Worm (Caenorhabditis elegans) whole organism, L2 larva: ENCODE results near the gene flh-1.
"Not testable (repeated sequence)": the region's sequence is repeated elsewhere in the genome, so short reads cannot be mapped to it uniquely, and the experiment has no call there.

Source experiments
- C34F6.9 ChIP-seq: fragments of 150-350 bp; optimal IDR thresholded peaks from 2 replicates; lab custom pipeline; 2014; ENCODE audit warnings: missing biosample characterization, missing genetic modification characterization
- R02D3.7 ChIP-seq: fragments of 150-350 bp; optimal IDR thresholded peaks from 2 replicates; lab custom pipeline; 2014; ENCODE audit warnings: missing biosample characterization, missing genetic modification characterization
- Y55F3AM.14 ChIP-seq: fragments of 200-800 bp; sonication (Bioruptor generic); optimal IDR thresholded peaks from 2 replicates; lab custom pipeline; 2018; ENCODE audit warnings: mild to moderate bottlenecking, missing genetic modification characterization, missing compliant biosample characterization
- ama-1 ChIP-seq: fragments of 150-350 bp; optimal IDR thresholded peaks from 2 replicates; lab custom pipeline; 2018; ENCODE audit warnings: inconsistent platforms
- blmp-1 ChIP-seq: sonication (generic microtip); optimal IDR thresholded peaks from 2 replicates; lab custom pipeline; 2017; ENCODE audit warnings: missing genetic modification characterization, mild to moderate bottlenecking, missing compliant biosample characterization, antibody characterized with exemption, moderate library complexity; ENCODE audit not compliant: insufficient read depth
- ceh-16 ChIP-seq: fragments of 150-350 bp; optimal IDR thresholded peaks from 2 replicates; lab custom pipeline; 2014; ENCODE audit warnings: missing biosample characterization, missing genetic modification characterization
- ceh-82 ChIP-seq: fragments of 150-350 bp; optimal IDR thresholded peaks from 2 replicates; lab custom pipeline; 2014; ENCODE audit warnings: missing biosample characterization, missing genetic modification characterization
- egl-27 ChIP-seq: sonication (generic microtip); optimal IDR thresholded peaks from 3 replicates; lab custom pipeline; 2017; ENCODE audit warnings: missing biosample characterization, missing genetic modification reagents, missing genetic modification characterization
- elt-1 ChIP-seq: fragments of 150-350 bp; optimal IDR thresholded peaks from 2 replicates; lab custom pipeline; 2014; ENCODE audit warnings: missing biosample characterization, missing genetic modification characterization
- elt-3 ChIP-seq: sonication (generic microtip); optimal IDR thresholded peaks from 2 replicates; lab custom pipeline; 2017; ENCODE audit warnings: missing biosample characterization, missing genetic modification characterization
- fos-1 ChIP-seq: fragments of 150-350 bp; optimal IDR thresholded peaks from 2 replicates; lab custom pipeline; 2014; ENCODE audit warnings: missing biosample characterization, missing genetic modification characterization
- lin-13 ChIP-seq: fragments of 150-350 bp; optimal IDR thresholded peaks from 2 replicates; lab custom pipeline; 2014; ENCODE audit warnings: missing biosample characterization, missing genetic modification reagents, missing genetic modification characterization
- lin-39 ChIP-seq: fragments of 150-350 bp; optimal IDR thresholded peaks from 2 replicates; lab custom pipeline; 2014; ENCODE audit warnings: missing biosample characterization, missing genetic modification reagents, missing genetic modification characterization
- lsy-2 ChIP-seq, 2 experiments: fragments of 150-350 bp in 1 of 2; sonication (generic microtip) in 1 of 2; optimal IDR thresholded peaks; 2 replicates each; lab custom pipeline; 2014 to 2017; ENCODE audit warnings: missing biosample characterization in 2 of 2, missing genetic modification characterization in 2 of 2
- mab-5 ChIP-seq: fragments of 150-350 bp; optimal IDR thresholded peaks from 2 replicates; lab custom pipeline; 2014; ENCODE audit warnings: missing biosample characterization, missing genetic modification characterization
- mbf-1 ChIP-seq: sonication (generic microtip); optimal IDR thresholded peaks from 2 replicates; lab custom pipeline; 2017; ENCODE audit warnings: missing biosample characterization, missing genetic modification characterization
- mdl-1 ChIP-seq, 2 experiments: fragments of 150-350 bp in 1 of 2; sonication (generic microtip) in 1 of 2; optimal IDR thresholded peaks; 2 replicates each; lab custom pipeline; 2017; ENCODE audit warnings: missing biosample characterization in 2 of 2, missing genetic modification characterization in 2 of 2
- nhr-11 ChIP-seq: fragments of 150-350 bp; optimal IDR thresholded peaks from 2 replicates; lab custom pipeline; 2014; ENCODE audit warnings: missing biosample characterization, missing genetic modification characterization
- nhr-12 ChIP-seq: fragments of 150-350 bp; optimal IDR thresholded peaks from 2 replicates; lab custom pipeline; 2014; ENCODE audit warnings: missing biosample characterization, missing genetic modification characterization
- nhr-129 ChIP-seq: fragments of 150-350 bp; optimal IDR thresholded peaks from 2 replicates; lab custom pipeline; 2014; ENCODE audit warnings: missing biosample characterization, missing genetic modification characterization
- nhr-21 ChIP-seq: fragments of 150-350 bp; optimal IDR thresholded peaks from 2 replicates; lab custom pipeline; 2014; ENCODE audit warnings: missing biosample characterization, missing genetic modification characterization
- nhr-23 ChIP-seq: fragments of 150-350 bp; optimal IDR thresholded peaks from 2 replicates; lab custom pipeline; 2014; ENCODE audit warnings: missing biosample characterization, missing genetic modification reagents, missing genetic modification characterization
- nhr-237 ChIP-seq: fragments of 150-350 bp; optimal IDR thresholded peaks from 2 replicates; lab custom pipeline; 2014; ENCODE audit warnings: missing biosample characterization, missing genetic modification characterization
- nhr-6 ChIP-seq: fragments of 150-350 bp; optimal IDR thresholded peaks from 2 replicates; lab custom pipeline; 2014; ENCODE audit warnings: missing biosample characterization, missing genetic modification characterization
- peb-1 ChIP-seq: fragments of 150-350 bp; optimal IDR thresholded peaks from 2 replicates; lab custom pipeline; 2014; ENCODE audit warnings: missing biosample characterization, missing genetic modification characterization
- sem-4 ChIP-seq: fragments of 150-350 bp; optimal IDR thresholded peaks from 2 replicates; lab custom pipeline; 2014; ENCODE audit warnings: missing biosample characterization, missing genetic modification reagents, missing genetic modification characterization
- skn-1 ChIP-seq: sonication (generic microtip); optimal IDR thresholded peaks from 2 replicates; lab custom pipeline; 2017; ENCODE audit warnings: missing biosample characterization, missing genetic modification characterization
- sma-3 ChIP-seq: sonication (generic microtip); optimal IDR thresholded peaks from 2 replicates; lab custom pipeline; 2016; ENCODE audit warnings: missing genetic modification reagents, missing genetic modification characterization, missing compliant biosample characterization
- unc-39 ChIP-seq: fragments of 150-350 bp; optimal IDR thresholded peaks from 2 replicates; lab custom pipeline; 2014; ENCODE audit warnings: missing biosample characterization, missing genetic modification characterization
- unc-55 ChIP-seq: fragments of 150-350 bp; sonication (generic microtip); optimal IDR thresholded peaks from 3 replicates; lab custom pipeline; 2014; ENCODE audit warnings: missing biosample characterization, missing genetic modification reagents, missing genetic modification characterization
- zag-1 ChIP-seq: fragments of 150-350 bp; optimal IDR thresholded peaks from 2 replicates; lab custom pipeline; 2014; ENCODE audit warnings: missing biosample characterization, missing genetic modification characterization
- ztf-1 ChIP-seq: fragments of 200-800 bp; sonication (Bioruptor generic); conservative IDR thresholded peaks from 2 replicates; pipeline ENCODE4 v1.3.6; 2022; ENCODE audit warnings: missing genetic modification characterization, missing compliant biosample characterization
- ztf-4 ChIP-seq: fragments of 150-350 bp; optimal IDR thresholded peaks from 2 replicates; lab custom pipeline; 2014; ENCODE audit warnings: missing biosample characterization, missing genetic modification characterization

Gene flh-1

ce11 chrIV:9259687-9260086, 4.4 kb downstream of the flh-1 start, which contains the start of gene Y11D7A.10:
TSS of gene Y11D7A.10 (minus strand) at chrIV:9259768.
- TF ChIP-seq R02D3.7 (tag; lab: Kevin White, UChicago) = no peak
- TF ChIP-seq sem-4 (tag; lab: Kevin White, UChicago) = no peak
- TF ChIP-seq skn-1 = peak; percentile 80
- TF ChIP-seq elt-1 = no peak
- TF ChIP-seq, all 48 proteins: peak for 1

ce11 chrIV:9258547-9258946, 5.5 kb downstream of the flh-1 start:
- peak; percentile 50 for TF ChIP-seq nhr-21 (tag; lab: Kevin White, UChicago)
- TF ChIP-seq ama-1 (lab: Kevin White, UChicago) = peak; percentile 44
- peak; percentile 9 for TF ChIP-seq sem-4 (tag; lab: Kevin White, UChicago)
- no peak for TF ChIP-seq ztf-4 (tag; lab: Kevin White, UChicago)

ce11 chrIV:9256865-9257264, 7.2 kb downstream of the flh-1 start:
- no peak for TF ChIP-seq fos-1 (tag; lab: Kevin White, UChicago)

ce11 chrIV:9256017-9256416, 8.1 kb downstream of the flh-1 start, which contains the start of gene Y11D7A.9:
TSS of gene Y11D7A.9 (minus strand) at chrIV:9256117.
- TF ChIP-seq blmp-1 (no peak), ama-1 (lab: Kevin White, UChicago) (no peak), ceh-82 (tag; lab: Kevin White, UChicago) (no peak), R02D3.7 (tag; lab: Kevin White, UChicago) (no peak), mab-5 (no peak), lin-39 (tag; lab: Kevin White, UChicago) (no peak), mdl-1 (tag; optimal IDR thresholded peaks at IDR 0.05; lab: Kevin White, UChicago) (no peak), nhr-12 (tag; lab: Kevin White, UChicago) (no peak), peb-1 (tag; lab: Kevin White, UChicago) (no peak), ztf-4 (tag; lab: Kevin White, UChicago) (no peak), mbf-1 (tag; lab: Kevin White, UChicago) (no peak), C34F6.9 (tag; lab: Kevin White, UChicago) (no peak), unc-55 (GFP tag; lab: Kevin White, UChicago) (no peak), nhr-11 (tag; lab: Kevin White, UChicago) (no peak), nhr-23 (tag; lab: Kevin White, UChicago) (no peak), nhr-129 (no peak), nhr-21 (tag; lab: Kevin White, UChicago) (no peak), zag-1 (tag; lab: Kevin White, UChicago) (no peak), lsy-2 (tag; optimal IDR thresholded peaks at IDR 0.05; lab: Kevin White, UChicago) (no peak), elt-3 (tag; lab: Kevin White, UChicago) (no peak)

- no peak for TF ChIP-seq Y55F3AM.14 (GFP tag; lab: Kevin White, UChicago)
- no peak for TF ChIP-seq ceh-16
- TF ChIP-seq lin-13 (GFP tag; lab: Kevin White, UChicago) = no peak
These were observed 13.0 kb downstream of the flh-1 start, which contains the start of gene Y11D7A.8 for ce11 chrIV:9251079-9251478. TSS of gene Y11D7A.8 (plus strand) at chrIV:9251379.

- TF ChIP-seq ceh-16; sma-3 (GFP tag; lab: Kevin White, UChicago); nhr-12 (tag; lab: Kevin White, UChicago): not testable (repeated sequence)
- TF ChIP-seq, all 48 proteins: peak for 0; not testable (repeated sequence) for 48
These were observed 14.9 kb downstream of the flh-1 start, which contains the start of gene Y11D7A.7 for ce11 chrIV:9249219-9249618. TSS of gene Y11D7A.7 (plus strand) at chrIV:9249519.

ce11 chrIV:9245423-9245822, 18.6 kb downstream of the flh-1 start, which contains the start of gene Y11D7A.5:
TSS of gene Y11D7A.5 (minus strand) at chrIV:9245523.
- no peak for TF ChIP-seq nhr-6 (tag; lab: Kevin White, UChicago)
- no peak for TF ChIP-seq unc-39 (tag; lab: Kevin White, UChicago)
- no peak for TF ChIP-seq ztf-1 (GFP tag; lab: Robert Waterston, UW)
- TF ChIP-seq egl-27 (tag; lab: Kevin White, UChicago) = no peak
- TF ChIP-seq blmp-1 = no peak
- TF ChIP-seq nhr-237 (tag; lab: Kevin White, UChicago) = no peak
- TF ChIP-seq, all 48 proteins: peak for 0
